Worm (Caenorhabditis elegans) whole organism, L3 larva: Measurements from ENCODE around the gene srg-60.

Experiments used
- ceh-82 ChIP-seq: fragments of 150-350 bp; optimal IDR thresholded peaks from 2 replicates; lab custom pipeline; 2014; ENCODE audit warnings: missing biosample characterization, missing genetic modification characterization
- mdl-1 ChIP-seq: fragments of 150-350 bp; optimal IDR thresholded peaks from 2 replicates; lab custom pipeline; 2014; ENCODE audit warnings: missing biosample characterization, missing genetic modification characterization

DNA sequence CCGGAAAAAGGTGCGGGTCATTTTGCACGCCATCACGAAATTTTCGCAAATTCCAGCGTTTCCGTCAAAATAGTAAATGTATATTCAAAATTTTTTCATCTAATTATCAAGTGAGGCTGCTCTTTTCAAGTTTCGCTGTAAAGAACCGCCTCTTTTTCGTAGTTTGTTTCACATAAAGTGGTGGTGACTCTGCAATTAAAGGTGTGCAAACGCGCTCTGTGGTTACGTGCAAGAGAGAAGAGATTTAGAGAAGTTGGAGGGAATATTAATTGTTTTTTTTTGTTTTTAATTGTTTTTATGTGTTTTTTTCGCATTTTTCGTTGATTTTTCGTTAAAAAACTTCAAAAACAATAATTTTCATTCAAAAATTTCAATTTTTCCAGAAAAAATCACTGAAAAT, 49.9 kb downstream of the srg-60 start, which contains the start of gene W02G9.3:
- TF ChIP-seq mdl-1 (no peak), ceh-82 (tag; lab: Kevin White, UChicago) (no peak)
